Worm (Caenorhabditis elegans): ENCODE measurements around the gene W06B4.2.

ce11 chrII:4453453-4453852 is 14.5 kb upstream of the W06B4.2 start:
- TF ChIP-seq swsn-7 (tag; optimal IDR thresholded peaks at IDR 0.05) (no peak), tlp-1 (tag; optimal IDR thresholded peaks at IDR 0.05) (no peak), pax-3 (tag; optimal IDR thresholded peaks at IDR 0.05) (no peak), nhr-90 (tag; optimal IDR thresholded peaks at IDR 0.05; ENCODE audit: poor library complexity) (no peak), aha-1 (tag; optimal IDR thresholded peaks at IDR 0.05) (no peak), ztf-11 (tag; optimal IDR thresholded peaks at IDR 0.05) (no peak), lin-13 (GFP tag; optimal IDR thresholded peaks at IDR 0.05) (no peak), pqm-1 (tag; optimal IDR thresholded peaks at IDR 0.05) (no peak), lin-39 (tag; optimal IDR thresholded peaks at IDR 0.05) (no peak), nhr-47 (tag; optimal IDR thresholded peaks at IDR 0.05) (no peak), tbx-2 (tag; optimal IDR thresholded peaks at IDR 0.05) (no peak), zag-1 (tag; optimal IDR thresholded peaks at IDR 0.05) (no peak)

All from whole organism, L1 larva.